Worm (Caenorhabditis elegans) whole organism, young adult: ENCODE measurements around the gene C35A5.10.

ENCODE experiments used
- B0336.3 ChIP-seq: fragments of 200-800 bp; sonication (Bioruptor generic); IDR thresholded peaks from 2 replicates; pipeline ENCODE4 v1.3.6; 2022; ENCODE audit warnings: missing genetic modification characterization, missing compliant biosample characterization
- C06A6.2 ChIP-seq: fragments of 200-800 bp; sonication (Bioruptor generic); conservative IDR thresholded peaks from 2 replicates; pipeline ENCODE4 v1.3.6; 2022; ENCODE audit warnings: missing genetic modification characterization, missing compliant biosample characterization
- F23B12.7 ChIP-seq: sonication (generic microtip); optimal IDR thresholded peaks from 2 replicates; lab custom pipeline; 2017; ENCODE audit warnings: missing genetic modification characterization, mild to moderate bottlenecking, missing compliant biosample characterization, antibody characterized with exemption, moderate library complexity; ENCODE audit not compliant: insufficient read depth
- F37B4.10 ChIP-seq: fragments of 200-800 bp; sonication (Bioruptor generic); IDR thresholded peaks from 2 replicates; pipeline ENCODE4 v1.3.6; 2022; ENCODE audit warnings: missing genetic modification characterization, missing compliant biosample characterization
- F39B2.1 ChIP-seq: fragments of 200-800 bp; sonication (Bioruptor generic); IDR thresholded peaks from 2 replicates; pipeline ENCODE4 v1.3.6; 2022; ENCODE audit warnings: missing genetic modification reagents, missing genetic modification characterization, missing compliant biosample characterization
- F52B5.7 ChIP-seq: sonication (generic microtip); optimal IDR thresholded peaks from 2 replicates; lab custom pipeline; 2016; ENCODE audit warnings: mild to moderate bottlenecking, missing genetic modification characterization, missing compliant biosample characterization
- F57C9.4 ChIP-seq: sonication (generic microtip); optimal IDR thresholded peaks from 2 replicates; lab custom pipeline; 2017; ENCODE audit warnings: mild to moderate bottlenecking, missing genetic modification characterization, missing compliant biosample characterization
- K12H6.12 ChIP-seq: fragments of 200-800 bp; sonication (Bioruptor generic); optimal IDR thresholded peaks from 2 replicates; lab custom pipeline; 2018; ENCODE audit warnings: mild to moderate bottlenecking, missing genetic modification characterization, missing compliant biosample characterization
- T07F8.4 ChIP-seq: sonication (generic microtip); optimal IDR thresholded peaks from 2 replicates; lab custom pipeline; 2016; ENCODE audit warnings: mild to moderate bottlenecking, missing genetic modification characterization, moderate library complexity, missing compliant biosample characterization
- T26A5.8 ChIP-seq: sonication (generic microtip); optimal IDR thresholded peaks from 2 replicates; lab custom pipeline; 2016; ENCODE audit warnings: missing genetic modification characterization, missing compliant biosample characterization
- Y53F4B.3 ChIP-seq: fragments of 200-800 bp; sonication (Bioruptor generic); IDR thresholded peaks from 2 replicates; pipeline ENCODE4 v1.3.6; 2022; ENCODE audit warnings: missing genetic modification reagents, missing genetic modification characterization, missing compliant biosample characterization
- akir-1 ChIP-seq: fragments of 200-800 bp; sonication (Bioruptor generic); optimal IDR thresholded peaks from 2 replicates; lab custom pipeline; 2018; ENCODE audit warnings: mild to moderate bottlenecking, missing genetic modification characterization, moderate library complexity, missing compliant biosample characterization
- aptf-2 ChIP-seq: fragments of 200-800 bp; sonication (Bioruptor generic); conservative IDR thresholded peaks from 2 replicates; pipeline ENCODE4 v1.3.6; 2022; ENCODE audit warnings: missing genetic modification reagents, missing genetic modification characterization, missing compliant biosample characterization
- ccch-3 ChIP-seq: fragments of 200-800 bp; sonication (Bioruptor generic); optimal IDR thresholded peaks from 2 replicates; lab custom pipeline; 2018; ENCODE audit warnings: mild to moderate bottlenecking, missing genetic modification characterization, missing compliant biosample characterization
- cebp-1 ChIP-seq, 2 experiments: fragments of 200-800 bp in 1 of 2; sonication (Bioruptor generic) in 1 of 2; sonication (generic microtip) in 1 of 2; IDR thresholded peaks in 1 of 2; optimal IDR thresholded peaks in 1 of 2; 2 replicates each; pipeline versions ENCODE4 v1.3.6 to Lab custom; 2017 to 2022; ENCODE audit warnings: missing compliant biosample characterization in 2 of 2, missing genetic modification characterization in 2 of 2, mild to moderate bottlenecking in 1 of 2, missing genetic modification reagents in 1 of 2, moderate library complexity in 1 of 2
- cebp-2 ChIP-seq: fragments of 200-800 bp; sonication (Bioruptor generic); IDR thresholded peaks from 2 replicates; pipeline ENCODE4 v1.3.6; 2022; ENCODE audit warnings: missing genetic modification characterization, missing compliant biosample characterization
- ceh-100 ChIP-seq: fragments of 200-800 bp; sonication (Bioruptor generic); IDR thresholded peaks from 2 replicates; pipeline ENCODE4 v1.3.6; 2022; ENCODE audit warnings: missing genetic modification reagents, missing genetic modification characterization, missing compliant biosample characterization
- ceh-27 ChIP-seq: fragments of 200-800 bp; sonication (Bioruptor generic); optimal IDR thresholded peaks from 2 replicates; lab custom pipeline; 2018; ENCODE audit warnings: mild to moderate bottlenecking, missing genetic modification characterization, moderate library complexity, missing compliant biosample characterization
- ceh-40 ChIP-seq: fragments of 200-800 bp; sonication (Bioruptor generic); IDR thresholded peaks from 2 replicates; pipeline ENCODE4 v1.3.6; 2022; ENCODE audit warnings: missing genetic modification characterization, missing compliant biosample characterization
- ceh-58 ChIP-seq: fragments of 200-800 bp; sonication (Bioruptor generic); IDR thresholded peaks from 2 replicates; pipeline ENCODE4 v1.3.6; 2022; ENCODE audit warnings: missing genetic modification characterization, missing compliant biosample characterization
- die-1 ChIP-seq: sonication (generic microtip); optimal IDR thresholded peaks from 2 replicates; lab custom pipeline; 2016; ENCODE audit warnings: missing genotype, mild to moderate bottlenecking, missing genetic modification characterization, missing compliant biosample characterization
- dpff-1 ChIP-seq: sonication (generic microtip); optimal IDR thresholded peaks from 2 replicates; lab custom pipeline; 2017; ENCODE audit warnings: mild to moderate bottlenecking, missing genetic modification characterization, missing compliant biosample characterization
- ekl-4 ChIP-seq: fragments of 200-800 bp; sonication (Bioruptor generic); IDR thresholded peaks from 2 replicates; pipeline ENCODE4 v1.3.6; 2022; ENCODE audit warnings: missing genetic modification reagents, missing genetic modification characterization, missing compliant biosample characterization
- hlh-12 ChIP-seq: sonication (generic microtip); optimal IDR thresholded peaks from 2 replicates; lab custom pipeline; 2016; ENCODE audit warnings: missing genetic modification characterization, missing compliant biosample characterization
- hlh-26 ChIP-seq: fragments of 200-800 bp; sonication (Bioruptor generic); conservative IDR thresholded peaks from 2 replicates; pipeline ENCODE4 v1.3.6; 2022; ENCODE audit warnings: missing genetic modification reagents, missing genetic modification characterization, missing compliant biosample characterization
- lag-1 ChIP-seq: fragments of 200-800 bp; sonication (Bioruptor generic); IDR thresholded peaks from 2 replicates; pipeline ENCODE4 v1.3.6; 2022; ENCODE audit warnings: missing genetic modification reagents, missing genetic modification characterization, missing compliant biosample characterization
- lin-35 ChIP-seq, 3 experiments: fragments of 150-350 bp in 2 of 3; sonication (generic microtip) in 1 of 3; optimal IDR thresholded peaks; 2 replicates each; lab custom pipeline; 2014 to 2018; ENCODE audit warnings: missing biosample characterization in 3 of 3, missing genetic modification characterization in 3 of 3, missing genetic modification reagents in 3 of 3
- lir-1 ChIP-seq: fragments of 200-800 bp; sonication (Bioruptor generic); conservative IDR thresholded peaks from 2 replicates; pipeline ENCODE4 v1.3.6; 2022; ENCODE audit warnings: missing genetic modification reagents, missing genetic modification characterization, missing compliant biosample characterization
- lsy-27 ChIP-seq: sonication (generic microtip); optimal IDR thresholded peaks from 2 replicates; lab custom pipeline; 2017; ENCODE audit warnings: missing genetic modification characterization, mild to moderate bottlenecking, missing compliant biosample characterization, antibody characterized with exemption, missing genotype, borderline replicate concordance; ENCODE audit not compliant: insufficient read depth
- mcd-1 ChIP-seq: fragments of 200-800 bp; sonication (Bioruptor generic); IDR thresholded peaks from 2 replicates; pipeline ENCODE4 v1.3.6; 2022; ENCODE audit warnings: missing genetic modification reagents, missing genetic modification characterization, missing compliant biosample characterization
- nfyb-1 ChIP-seq: fragments of 200-800 bp; sonication (Bioruptor generic); IDR thresholded peaks from 2 replicates; pipeline ENCODE4 v1.3.6; 2022; ENCODE audit warnings: missing genetic modification reagents, missing genetic modification characterization, missing compliant biosample characterization
- nhr-27 ChIP-seq: fragments of 200-800 bp; sonication (Bioruptor generic); optimal IDR thresholded peaks from 2 replicates; lab custom pipeline; 2018; ENCODE audit warnings: mild to moderate bottlenecking, missing genetic modification characterization, moderate library complexity, missing compliant biosample characterization
- nhr-80 ChIP-seq: sonication (generic microtip); optimal IDR thresholded peaks from 2 replicates; lab custom pipeline; 2016; ENCODE audit warnings: missing genetic modification characterization, missing compliant biosample characterization
- rpc-1 ChIP-seq, 2 experiments: fragments of 150-350 bp in 1 of 2; sonication (generic microtip) in 1 of 2; optimal IDR thresholded peaks; 2 replicates each; lab custom pipeline; 2014 to 2018; ENCODE audit warnings: missing biosample characterization in 1 of 2, missing genetic modification characterization in 1 of 2, missing genetic modification reagents in 1 of 2, missing genotype in 1 of 2
- sdz-38 ChIP-seq: sonication (generic microtip); optimal IDR thresholded peaks from 2 replicates; lab custom pipeline; 2016; ENCODE audit warnings: missing genotype, missing genetic modification characterization, missing compliant biosample characterization
- snpc-1.3 ChIP-seq: sonication (generic microtip); optimal IDR thresholded peaks from 2 replicates; lab custom pipeline; 2017; ENCODE audit warnings: missing genetic modification characterization, mild to moderate bottlenecking, missing compliant biosample characterization, antibody characterized with exemption, moderate library complexity, missing genotype, missing genetic modification reagents; ENCODE audit not compliant: insufficient read depth
- snpc-3.4 ChIP-seq: sonication (generic microtip); optimal IDR thresholded peaks from 2 replicates; lab custom pipeline; 2017; ENCODE audit warnings: missing genetic modification characterization, mild to moderate bottlenecking, missing compliant biosample characterization, antibody characterized with exemption, moderate library complexity, missing genotype, missing genetic modification reagents
- snpc-4 ChIP-seq, 5 experiments: fragments of 150-350 bp in 1 of 5; sonication (generic microtip) in 4 of 5; optimal IDR thresholded peaks; 2 replicates each; lab custom pipeline; 2014 to 2018; ENCODE audit warnings: missing genetic modification characterization in 5 of 5, missing biosample characterization in 3 of 5, antibody characterized with exemption in 2 of 5, mild to moderate bottlenecking in 2 of 5, missing compliant biosample characterization in 2 of 5, missing genotype in 2 of 5, moderate library complexity in 2 of 5, missing genetic modification reagents in 1 of 5
- sptf-2 ChIP-seq: fragments of 200-800 bp; sonication (Bioruptor generic); optimal IDR thresholded peaks from 2 replicates; lab custom pipeline; 2018; ENCODE audit warnings: mild to moderate bottlenecking, missing genetic modification characterization, missing compliant biosample characterization
- tbp1 ChIP-seq: fragments of 200-800 bp; sonication (Bioruptor generic); optimal IDR thresholded peaks from 2 replicates; lab custom pipeline; 2018; ENCODE audit warnings: mild to moderate bottlenecking, missing genetic modification characterization, missing compliant biosample characterization
- tlf-1 ChIP-seq: fragments of 200-800 bp; sonication (Bioruptor generic); optimal IDR thresholded peaks from 2 replicates; lab custom pipeline; 2018; ENCODE audit warnings: mild to moderate bottlenecking, missing genetic modification characterization, missing compliant biosample characterization
- xnd-1 ChIP-seq: sonication (generic microtip); optimal IDR thresholded peaks from 2 replicates; lab custom pipeline; 2016; ENCODE audit warnings: missing genotype, missing genetic modification reagents, missing genetic modification characterization, missing compliant biosample characterization
- ztf-22 ChIP-seq: fragments of 200-800 bp; sonication (Bioruptor generic); optimal IDR thresholded peaks from 2 replicates; lab custom pipeline; 2018; ENCODE audit warnings: mild to moderate bottlenecking, missing genetic modification characterization, moderate library complexity, missing compliant biosample characterization
- ztf-3 ChIP-seq: fragments of 200-800 bp; sonication (Bioruptor generic); optimal IDR thresholded peaks from 2 replicates; lab custom pipeline; 2018; ENCODE audit warnings: mild to moderate bottlenecking, missing genetic modification characterization, missing compliant biosample characterization

The C35A5.10 gene

DNA sequence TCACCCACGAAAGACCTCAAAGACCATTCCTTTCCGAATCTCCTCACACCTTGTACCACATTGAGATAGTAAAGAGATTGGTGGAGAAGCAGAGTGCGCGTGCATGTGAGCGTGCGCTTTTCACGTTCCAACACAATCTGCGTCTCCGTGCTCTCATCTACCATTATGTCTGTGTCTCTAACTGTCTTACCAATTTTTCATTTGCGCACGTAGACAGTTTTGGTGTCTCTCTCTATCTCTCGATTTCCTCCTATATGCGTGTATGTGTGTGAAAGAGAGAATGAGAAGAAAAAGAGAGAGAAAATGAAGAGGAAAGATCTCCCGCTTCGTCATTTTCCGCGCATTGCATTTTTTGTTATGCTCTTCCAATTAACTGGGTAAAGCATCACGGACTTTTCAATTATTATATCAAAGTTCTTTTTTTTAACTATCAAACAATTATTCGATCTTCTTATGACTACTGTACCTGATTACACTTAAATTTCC, 37.3 kb upstream of the C35A5.10 start (continued):
- TF ChIP-seq aptf-2 (GFP tag; lab: Robert Waterston, UW) (no peak), T07F8.4 (tag; lab: Kevin White, UChicago) (no peak), nhr-80 (tag; lab: Kevin White, UChicago) (peak; percentile 64), tbp1 (GFP tag; lab: Kevin White, UChicago) (peak; percentile 59), F23B12.7 (tag; lab: Kevin White, UChicago) (no peak), cebp-1 (GFP tag; IDR thresholded peaks at IDR 0.05; lab: Robert Waterston, UW) (no peak), cebp-1 (tag; optimal IDR thresholded peaks at IDR 0.05; lab: Kevin White, UChicago) (peak; percentile 85), F37B4.10 (GFP tag; lab: Robert Waterston, UW) (no peak), lsy-27 (tag; lab: Kevin White, UChicago) (no peak), ztf-22 (GFP tag; lab: Kevin White, UChicago) (no peak), B0336.3 (GFP tag; lab: Robert Waterston, UW) (peak; percentile 81), lag-1 (GFP tag; lab: Robert Waterston, UW) (no peak), dpff-1 (tag; lab: Kevin White, UChicago) (no peak), ceh-27 (GFP tag; lab: Kevin White, UChicago) (peak; percentile 94), hlh-12 (tag; lab: Kevin White, UChicago) (no peak), sdz-38 (tag; lab: Kevin White, UChicago) (no peak), akir-1 (GFP tag; lab: Kevin White, UChicago) (peak; percentile 8), ccch-3 (no peak), nfyb-1 (GFP tag; lab: Robert Waterston, UW) (peak; percentile 78), T26A5.8 (tag; lab: Kevin White, UChicago) (no peak), snpc-4 (GFP tag; optimal IDR thresholded peaks at IDR 0.05; lab: Kevin White, UChicago) (no peak), snpc-4 (tag; optimal IDR thresholded peaks at IDR 0.05; lab: Kevin White, UChicago) (peak; percentile 25 to 67 (median 38)), mcd-1 (GFP tag; lab: Robert Waterston, UW) (peak; percentile 67; the same call in 1 of the 2 replicates), nhr-27 (tag; lab: Kevin White, UChicago) (no peak), ceh-40 (GFP tag; lab: Robert Waterston, UW) (no peak), ekl-4 (GFP tag; lab: Robert Waterston, UW) (0 out of 2 replicates have a peak, but pooled peaks have one; percentile 46), lin-35 (GFP tag; optimal IDR thresholded peaks at IDR 0.05; lab: Kevin White, UChicago) (peak in 1 of 3 experiments; percentile 79), C06A6.2 (peak; percentile 79), tlf-1 (GFP tag; lab: Kevin White, UChicago) (peak; percentile 53), K12H6.12 (tag; lab: Kevin White, UChicago) (peak; percentile 90)

DNA sequence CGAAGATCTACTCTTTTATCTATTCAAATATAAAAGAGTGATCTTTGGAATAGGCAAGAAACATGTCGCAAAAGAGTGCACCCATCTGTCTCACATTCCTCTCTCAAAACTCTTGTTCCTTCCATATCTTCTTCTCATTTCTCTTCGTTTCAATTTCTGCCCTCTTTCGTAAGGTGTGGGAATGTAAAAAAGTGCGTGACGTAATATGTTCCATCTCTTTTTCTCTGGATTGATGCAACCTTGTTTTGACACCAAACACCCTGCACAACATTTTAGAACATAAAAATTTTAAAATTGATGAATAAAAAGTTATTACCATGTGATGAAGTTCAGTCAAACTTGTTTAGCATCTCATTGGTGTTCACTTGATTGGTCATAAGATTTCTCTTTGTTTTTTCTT, 36.9 kb upstream of the C35A5.10 start:
- TF ChIP-seq lin-35 (GFP tag; optimal IDR thresholded peaks at IDR 0.05; lab: Kevin White, UChicago), result peak in 1 of 3 experiments; percentile 14
- no peak for TF ChIP-seq ceh-100 (GFP tag; lab: Robert Waterston, UW)
- TF ChIP-seq cebp-1 (GFP tag; IDR thresholded peaks at IDR 0.05; lab: Robert Waterston, UW), result no peak
- peak; percentile 22 for TF ChIP-seq cebp-1 (tag; optimal IDR thresholded peaks at IDR 0.05; lab: Kevin White, UChicago)

DNA sequence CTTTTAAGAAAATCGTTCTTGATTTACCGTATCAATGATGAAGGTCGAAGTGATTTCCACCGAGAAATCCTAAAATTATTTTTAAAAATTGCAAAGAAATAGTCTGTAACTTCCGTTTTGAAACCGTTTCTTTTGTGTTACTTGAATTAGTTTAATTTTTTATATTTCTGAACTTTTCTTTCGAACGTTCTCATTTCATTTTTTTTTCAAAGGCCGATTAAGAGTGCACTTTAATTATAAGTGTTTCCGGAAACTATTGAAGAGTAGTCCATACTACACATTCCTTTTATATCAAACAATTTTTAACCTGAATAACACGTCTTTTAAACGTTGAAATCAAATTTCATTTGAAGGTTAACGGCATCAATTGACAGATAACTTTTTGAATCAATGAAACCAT, 36.3 kb upstream of the C35A5.10 start:
- TF ChIP-seq F37B4.10 (GFP tag; lab: Robert Waterston, UW) (no peak), sptf-2 (GFP tag; lab: Kevin White, UChicago) (no peak), F39B2.1 (no peak), xnd-1 (no peak), cebp-2 (GFP tag; lab: Robert Waterston, UW) (no peak), snpc-1.3 (tag; lab: Kevin White, UChicago) (no peak), Y53F4B.3 (GFP tag; lab: Robert Waterston, UW) (no peak), rpc-1 (optimal IDR thresholded peaks at IDR 0.05; lab: Kevin White, UChicago) (no peak), rpc-1 (tag; optimal IDR thresholded peaks at IDR 0.05; lab: Kevin White, UChicago) (no peak), ztf-3 (GFP tag; lab: Kevin White, UChicago) (no peak), die-1 (tag; lab: Kevin White, UChicago) (no peak), lir-1 (no peak), F52B5.7 (tag; lab: Kevin White, UChicago) (no peak), F57C9.4 (no peak), snpc-3.4 (tag; lab: Kevin White, UChicago) (no peak), hlh-26 (GFP tag; lab: Robert Waterston, UW) (no peak), ceh-58 (no peak)
